Fruit fly (Drosophila melanogaster) whole organism, pupa: Measurements from ENCODE around the gene CG45045.

ENCODE experiments used
- CG32121 ChIP-seq: fragments of 200-800 bp; sonication (Bioruptor generic); IDR thresholded peaks from 2 replicates; pipeline ENCODE4 v1.3.6; 2022; ENCODE audit warnings: missing biosample characterization, missing genetic modification characterization
- gl ChIP-seq: fragments of 200-800 bp; sonication (Bioruptor generic); optimal IDR thresholded peaks from 2 replicates; lab custom pipeline; 2018; ENCODE audit warnings: missing biosample characterization, mild to moderate bottlenecking, missing genetic modification characterization

dm6 chr3R:17682244-17682773 lies 14.9 kb downstream of the CG45045 start, which contains the start of the genes alt and CG7655:
- TF ChIP-seq CG32121 (GFP tag; lab: Robert Waterston, UW) (no peak), gl (tag; lab: Kevin White, UChicago) (peak; percentile 8)
